Worm (Caenorhabditis elegans) whole organism, L4 larva: Measurements from ENCODE around the gene F49E11.7.

Experiments used
- ama-1 ChIP-seq: fragments of 150-350 bp; optimal IDR thresholded peaks from 2 replicates; lab custom pipeline; 2014; ENCODE audit warnings: inconsistent platforms, mixed read lengths
- ceh-82 ChIP-seq: sonication (generic microtip); optimal IDR thresholded peaks from 2 replicates; lab custom pipeline; 2017; ENCODE audit warnings: missing biosample characterization, missing genetic modification characterization
- nhr-102 ChIP-seq: sonication (generic microtip); optimal IDR thresholded peaks from 2 replicates; lab custom pipeline; 2016; ENCODE audit warnings: mild to moderate bottlenecking, missing genetic modification characterization, moderate library complexity, missing compliant biosample characterization
- nhr-11 ChIP-seq: fragments of 150-350 bp; optimal IDR thresholded peaks from 2 replicates; lab custom pipeline; 2014; ENCODE audit warnings: missing biosample characterization, missing genetic modification characterization
- nhr-237 ChIP-seq: sonication (generic microtip); optimal IDR thresholded peaks from 2 replicates; lab custom pipeline; 2017; ENCODE audit warnings: missing biosample characterization, missing genetic modification characterization
- snpc-4 ChIP-seq: fragments of 150-350 bp; optimal IDR thresholded peaks from 2 replicates; lab custom pipeline; 2014; ENCODE audit warnings: missing biosample characterization, missing genetic modification characterization
- unc-39 ChIP-seq: sonication (generic microtip); optimal IDR thresholded peaks from 2 replicates; lab custom pipeline; 2017; ENCODE audit warnings: missing biosample characterization, missing genetic modification characterization
- zag-1 ChIP-seq: fragments of 150-350 bp; optimal IDR thresholded peaks from 2 replicates; lab custom pipeline; 2014; ENCODE audit warnings: missing biosample characterization, missing genetic modification characterization

DNA sequence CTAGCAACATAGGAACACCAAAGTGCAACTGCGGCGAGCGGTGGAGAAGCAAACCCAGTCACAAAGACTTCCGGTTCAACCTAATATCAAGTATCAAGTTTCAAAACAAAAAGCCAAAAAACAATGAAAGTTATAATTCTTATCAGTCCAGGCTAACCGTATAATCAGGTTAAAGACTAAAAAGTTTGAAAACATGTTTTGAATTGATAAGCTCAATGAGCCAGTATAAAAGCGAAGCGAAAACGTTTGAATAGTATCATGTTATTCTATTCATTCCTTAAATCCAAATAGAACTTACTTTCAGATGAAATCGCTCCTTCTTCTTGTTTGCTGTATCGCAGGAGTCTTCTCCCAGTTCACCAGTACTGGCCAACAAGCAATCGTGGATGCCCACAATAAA, 1.6 kb upstream of the F49E11.7 start, which contains the start of gene scl-11:
- TF ChIP-seq ceh-82 = no peak
- no peak for TF ChIP-seq nhr-102 (tag; lab: Kevin White, UChicago)
- no peak for TF ChIP-seq nhr-11
- TF ChIP-seq snpc-4 (tag; lab: Kevin White, UChicago) = no peak
- TF ChIP-seq nhr-237 (tag; lab: Kevin White, UChicago) = no peak
- TF ChIP-seq zag-1 (tag; lab: Kevin White, UChicago) = no peak
- TF ChIP-seq ama-1 = no peak
- no peak for TF ChIP-seq unc-39
